Worm (Caenorhabditis elegans): ENCODE data around the gene unc-30.

The unc-30 gene

ce11 chrIV:13098652-13099051 is 20.1 kb upstream of the unc-30 start, which contains the start of the genes dli-1, tin-9.2 and exos-4.1 (continued):
- peak; percentile 73 for TF ChIP-seq nhr-20 (tag; optimal IDR thresholded peaks at IDR 0.05)
- peak; percentile 33 for TF ChIP-seq nhr-11 (tag; optimal IDR thresholded peaks at IDR 0.05)
- no peak for TF ChIP-seq nhr-84 (tag; optimal IDR thresholded peaks at IDR 0.05)
- peak; percentile 18 for TF ChIP-seq zip-4 (GFP tag; optimal IDR thresholded peaks at IDR 0.05)
- TF ChIP-seq blmp-1 (tag; optimal IDR thresholded peaks at IDR 0.05) = peak; percentile 62
- TF ChIP-seq skn-1 (tag; optimal IDR thresholded peaks at IDR 0.05) = peak; percentile 86
- TF ChIP-seq F16B12.6 (tag; optimal IDR thresholded peaks at IDR 0.05) = peak; percentile 94
- peak; percentile 53 for TF ChIP-seq C16A3.4 (tag; optimal IDR thresholded peaks at IDR 0.05)
- peak; percentile 16 for TF ChIP-seq ama-1 (optimal IDR thresholded peaks at IDR 0.05)
- TF ChIP-seq nhr-77 (tag; optimal IDR thresholded peaks at IDR 0.05) = peak; percentile 17
- TF ChIP-seq mab-9 (GFP tag; IDR thresholded peaks at IDR 0.05) = peak; percentile 10; the same call in 1 of the 2 replicates
- peak; percentile 88 for TF ChIP-seq nhr-71 (tag; optimal IDR thresholded peaks at IDR 0.05)
- no peak for TF ChIP-seq aha-1 (tag; optimal IDR thresholded peaks at IDR 0.05)
- peak; percentile 46 for TF ChIP-seq lir-3 (tag; optimal IDR thresholded peaks at IDR 0.05; ENCODE audit: poor library complexity)
- peak; percentile 89 to 90 for TF ChIP-seq lsy-2 (tag; optimal IDR thresholded peaks at IDR 0.05)
- no peak for TF ChIP-seq fkh-10 (GFP tag; optimal IDR thresholded peaks at IDR 0.05)
- no peak for TF ChIP-seq elt-2 (tag; optimal IDR thresholded peaks at IDR 0.05)
- peak; percentile 13; the same call in 1 of the 2 replicates for TF ChIP-seq grh-1 (GFP tag; IDR thresholded peaks at IDR 0.05)
- peak; percentile 69 for TF ChIP-seq rnt-1 (tag; optimal IDR thresholded peaks at IDR 0.05)
- TF ChIP-seq swsn-7 (tag; optimal IDR thresholded peaks at IDR 0.05) = peak; percentile 74
- TF ChIP-seq pqm-1 (tag; optimal IDR thresholded peaks at IDR 0.05) = no peak
- peak; percentile 74 for TF ChIP-seq dsc-1 (tag; optimal IDR thresholded peaks at IDR 0.05)
- TF ChIP-seq aly-2 (tag; optimal IDR thresholded peaks at IDR 0.05) = no peak
- TF ChIP-seq elt-3 (tag; optimal IDR thresholded peaks at IDR 0.05) = peak in 1 of 6 experiments; percentile 39
- peak; percentile 80 to 82 for TF ChIP-seq lin-35 (GFP tag; optimal IDR thresholded peaks at IDR 0.05)
- TF ChIP-seq lin-39 (tag; optimal IDR thresholded peaks at IDR 0.05) = peak; percentile 73

- TF ChIP-seq C34B4.2 (tag; optimal IDR thresholded peaks at IDR 0.05) = no peak
- TF ChIP-seq fkh-10 (GFP tag; optimal IDR thresholded peaks at IDR 0.05) = no peak
- no peak for TF ChIP-seq mef-2 (tag; optimal IDR thresholded peaks at IDR 0.05)
- no peak for TF ChIP-seq blmp-1 (tag; optimal IDR thresholded peaks at IDR 0.05)
- no peak for TF ChIP-seq C16A3.4 (tag; optimal IDR thresholded peaks at IDR 0.05)
- TF ChIP-seq nhr-71 (tag; optimal IDR thresholded peaks at IDR 0.05) = no peak
- no peak for TF ChIP-seq tlp-1 (tag; optimal IDR thresholded peaks at IDR 0.05)
- TF ChIP-seq rnt-1 (tag; optimal IDR thresholded peaks at IDR 0.05) = no peak
- TF ChIP-seq pag-3 (tag; optimal IDR thresholded peaks at IDR 0.05; ENCODE audit: borderline replicate concordance, insufficient read depth) = no peak
Measured at ce11 chrIV:13100415-13100814, 18.4 kb upstream of the unc-30 start, which contains the start of gene fask-1. Gene fask-1, plus strand, starts transcription at chrIV:13100715.

- TF ChIP-seq hlh-17 (GFP tag; optimal IDR thresholded peaks at IDR 0.05; ENCODE audit: borderline replicate concordance) = no peak
- TF ChIP-seq ztf-4 (tag; optimal IDR thresholded peaks at IDR 0.05) = no peak
- TF ChIP-seq alr-1 (tag; optimal IDR thresholded peaks at IDR 0.05; ENCODE audit: borderline replicate concordance) = no peak
- no peak for TF ChIP-seq mdl-1 (tag; optimal IDR thresholded peaks at IDR 0.05)
- no peak for TF ChIP-seq irx-1 (tag; optimal IDR thresholded peaks at IDR 0.05)
- TF ChIP-seq aha-1 (tag; optimal IDR thresholded peaks at IDR 0.05) = no peak
- no peak for TF ChIP-seq skn-1 (tag; optimal IDR thresholded peaks at IDR 0.05)
- no peak for TF ChIP-seq swsn-7 (tag; optimal IDR thresholded peaks at IDR 0.05)
- TF ChIP-seq egl-13 (tag; optimal IDR thresholded peaks at IDR 0.05) = no peak
- no peak for TF ChIP-seq fkh-4 (tag; optimal IDR thresholded peaks at IDR 0.05; ENCODE audit: borderline replicate concordance)
- TF ChIP-seq snu-23 (GFP tag; optimal IDR thresholded peaks at IDR 0.05) = no peak
- no peak for TF ChIP-seq C04F5.9 (tag; optimal IDR thresholded peaks at IDR 0.05)
- no peak for TF ChIP-seq mab-9 (GFP tag; IDR thresholded peaks at IDR 0.05)
- TF ChIP-seq zip-4 (GFP tag; optimal IDR thresholded peaks at IDR 0.05) = no peak
Measured at ce11 chrIV:13104900-13105299, 13.9 kb upstream of the unc-30 start, which contains the start of gene rde-11. Gene rde-11, plus strand, starts transcription at chrIV:13105200.
